Worm (Caenorhabditis elegans) whole organism, L2 larva: ENCODE results near the gene Y67H2A.2.

Source experiments
- C34F6.9 ChIP-seq: fragments of 150-350 bp; optimal IDR thresholded peaks from 2 replicates; lab custom pipeline; 2014; ENCODE audit warnings: missing biosample characterization, missing genetic modification characterization
- F13H6.1 ChIP-seq: sonication (generic microtip); optimal IDR thresholded peaks from 2 replicates; lab custom pipeline; 2016; ENCODE audit warnings: missing genetic modification characterization, missing compliant biosample characterization
- Y55F3AM.14 ChIP-seq: fragments of 200-800 bp; sonication (Bioruptor generic); optimal IDR thresholded peaks from 2 replicates; lab custom pipeline; 2018; ENCODE audit warnings: mild to moderate bottlenecking, missing genetic modification characterization, missing compliant biosample characterization
- aly-2 ChIP-seq: fragments of 150-350 bp; optimal IDR thresholded peaks from 2 replicates; lab custom pipeline; 2014; ENCODE audit warnings: missing biosample characterization, missing genetic modification characterization
- dmd-4 ChIP-seq: sonication (generic microtip); optimal IDR thresholded peaks from 2 replicates; lab custom pipeline; 2017; ENCODE audit warnings: missing biosample characterization, missing genetic modification characterization
- egl-27 ChIP-seq: sonication (generic microtip); optimal IDR thresholded peaks from 3 replicates; lab custom pipeline; 2017; ENCODE audit warnings: missing biosample characterization, missing genetic modification reagents, missing genetic modification characterization
- elt-1 ChIP-seq: fragments of 150-350 bp; optimal IDR thresholded peaks from 2 replicates; lab custom pipeline; 2014; ENCODE audit warnings: missing biosample characterization, missing genetic modification characterization
- fos-1 ChIP-seq: fragments of 150-350 bp; optimal IDR thresholded peaks from 2 replicates; lab custom pipeline; 2014; ENCODE audit warnings: missing biosample characterization, missing genetic modification characterization
- gmeb-1 ChIP-seq: fragments of 150-350 bp; optimal IDR thresholded peaks from 2 replicates; lab custom pipeline; 2014; ENCODE audit warnings: missing biosample characterization, missing genetic modification characterization
- lin-11 ChIP-seq: fragments of 150-350 bp; sonication (generic microtip); optimal IDR thresholded peaks from 2 replicates; lab custom pipeline; 2014; ENCODE audit warnings: missing biosample characterization, missing genetic modification characterization, inconsistent platforms, mixed read lengths
- lin-13 ChIP-seq: fragments of 150-350 bp; optimal IDR thresholded peaks from 2 replicates; lab custom pipeline; 2014; ENCODE audit warnings: missing biosample characterization, missing genetic modification reagents, missing genetic modification characterization
- lin-39 ChIP-seq: fragments of 150-350 bp; optimal IDR thresholded peaks from 2 replicates; lab custom pipeline; 2014; ENCODE audit warnings: missing biosample characterization, missing genetic modification reagents, missing genetic modification characterization
- lsy-2 ChIP-seq, 2 experiments: fragments of 150-350 bp in 1 of 2; sonication (generic microtip) in 1 of 2; optimal IDR thresholded peaks; 2 replicates each; lab custom pipeline; 2014 to 2017; ENCODE audit warnings: missing biosample characterization in 2 of 2, missing genetic modification characterization in 2 of 2
- mab-5 ChIP-seq: fragments of 150-350 bp; optimal IDR thresholded peaks from 2 replicates; lab custom pipeline; 2014; ENCODE audit warnings: missing biosample characterization, missing genetic modification characterization
- mbf-1 ChIP-seq: sonication (generic microtip); optimal IDR thresholded peaks from 2 replicates; lab custom pipeline; 2017; ENCODE audit warnings: missing biosample characterization, missing genetic modification characterization
- mdl-1 ChIP-seq, 2 experiments: fragments of 150-350 bp in 1 of 2; sonication (generic microtip) in 1 of 2; optimal IDR thresholded peaks; 2 replicates each; lab custom pipeline; 2017; ENCODE audit warnings: missing biosample characterization in 2 of 2, missing genetic modification characterization in 2 of 2
- nhr-10 ChIP-seq: sonication (generic microtip); optimal IDR thresholded peaks from 2 replicates; lab custom pipeline; 2017; ENCODE audit warnings: missing biosample characterization, missing genetic modification characterization
- nhr-11 ChIP-seq: fragments of 150-350 bp; optimal IDR thresholded peaks from 2 replicates; lab custom pipeline; 2014; ENCODE audit warnings: missing biosample characterization, missing genetic modification characterization
- nhr-12 ChIP-seq: fragments of 150-350 bp; optimal IDR thresholded peaks from 2 replicates; lab custom pipeline; 2014; ENCODE audit warnings: missing biosample characterization, missing genetic modification characterization
- nhr-129 ChIP-seq: fragments of 150-350 bp; optimal IDR thresholded peaks from 2 replicates; lab custom pipeline; 2014; ENCODE audit warnings: missing biosample characterization, missing genetic modification characterization
- nhr-23 ChIP-seq: fragments of 150-350 bp; optimal IDR thresholded peaks from 2 replicates; lab custom pipeline; 2014; ENCODE audit warnings: missing biosample characterization, missing genetic modification reagents, missing genetic modification characterization
- nhr-237 ChIP-seq: fragments of 150-350 bp; optimal IDR thresholded peaks from 2 replicates; lab custom pipeline; 2014; ENCODE audit warnings: missing biosample characterization, missing genetic modification characterization
- nhr-6 ChIP-seq: fragments of 150-350 bp; optimal IDR thresholded peaks from 2 replicates; lab custom pipeline; 2014; ENCODE audit warnings: missing biosample characterization, missing genetic modification characterization
- sem-4 ChIP-seq: fragments of 150-350 bp; optimal IDR thresholded peaks from 2 replicates; lab custom pipeline; 2014; ENCODE audit warnings: missing biosample characterization, missing genetic modification reagents, missing genetic modification characterization
- sma-3 ChIP-seq: sonication (generic microtip); optimal IDR thresholded peaks from 2 replicates; lab custom pipeline; 2016; ENCODE audit warnings: missing genetic modification reagents, missing genetic modification characterization, missing compliant biosample characterization
- sma-9 ChIP-seq, 2 experiments: fragments of 150-350 bp in 1 of 2; sonication (generic microtip) in 1 of 2; optimal IDR thresholded peaks; 2 replicates each; lab custom pipeline; 2014 to 2016; ENCODE audit warnings: missing genetic modification characterization in 2 of 2, mild to moderate bottlenecking in 1 of 2, missing biosample characterization in 1 of 2, missing compliant biosample characterization in 1 of 2, missing genetic modification reagents in 1 of 2, moderate library complexity in 1 of 2
- unc-55 ChIP-seq: fragments of 150-350 bp; sonication (generic microtip); optimal IDR thresholded peaks from 3 replicates; lab custom pipeline; 2014; ENCODE audit warnings: missing biosample characterization, missing genetic modification reagents, missing genetic modification characterization
- unc-62 ChIP-seq: fragments of 150-350 bp; optimal IDR thresholded peaks from 2 replicates; lab custom pipeline; 2014; ENCODE audit warnings: missing biosample characterization, missing genetic modification reagents, missing genetic modification characterization
- zag-1 ChIP-seq: fragments of 150-350 bp; optimal IDR thresholded peaks from 2 replicates; lab custom pipeline; 2014; ENCODE audit warnings: missing biosample characterization, missing genetic modification characterization
- ztf-11 ChIP-seq: sonication (generic microtip); optimal IDR thresholded peaks from 2 replicates; lab custom pipeline; 2017; ENCODE audit warnings: missing biosample characterization, missing genetic modification characterization
- ztf-4 ChIP-seq: fragments of 150-350 bp; optimal IDR thresholded peaks from 2 replicates; lab custom pipeline; 2014; ENCODE audit warnings: missing biosample characterization, missing genetic modification characterization

Gene Y67H2A.2

DNA sequence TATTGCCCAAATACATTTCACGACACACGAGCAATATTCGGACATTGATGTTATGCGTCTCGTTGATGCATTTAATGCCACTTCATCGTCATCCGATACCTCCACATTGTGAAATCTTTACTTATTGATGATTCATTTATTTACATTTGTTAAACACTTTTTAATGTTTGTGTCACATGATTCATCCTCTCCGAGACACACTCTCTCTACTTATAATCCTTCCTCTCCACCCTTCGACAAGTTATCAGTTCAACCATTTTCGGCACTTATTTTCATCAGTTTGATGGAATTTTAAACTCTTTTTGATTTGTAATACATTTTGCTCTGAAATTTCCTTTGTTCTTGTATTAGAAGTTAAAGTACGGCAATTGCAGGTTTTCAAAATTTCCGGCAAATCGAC, 48.5 kb upstream of the Y67H2A.2 start:
- TF ChIP-seq sma-9 (GFP tag; optimal IDR thresholded peaks at IDR 0.05; lab: Kevin White, UChicago) = peak; percentile 61
- no peak for TF ChIP-seq sma-9 (tag; optimal IDR thresholded peaks at IDR 0.05; lab: Kevin White, UChicago)
- TF ChIP-seq elt-1 (tag; lab: Kevin White, UChicago) = no peak
- TF ChIP-seq F13H6.1 (tag; lab: Kevin White, UChicago) = peak; percentile 9
- no peak for TF ChIP-seq aly-2 (tag; lab: Kevin White, UChicago)
- no peak for TF ChIP-seq sma-3 (GFP tag; lab: Kevin White, UChicago)
- TF ChIP-seq gmeb-1 (tag; lab: Kevin White, UChicago) = peak; percentile 13
- no peak for TF ChIP-seq nhr-6 (tag; lab: Kevin White, UChicago)
- TF ChIP-seq nhr-23 (tag; lab: Kevin White, UChicago) = no peak
- peak; percentile 73 for TF ChIP-seq fos-1 (tag; lab: Kevin White, UChicago)
- peak; percentile 63 for TF ChIP-seq nhr-129 (tag; lab: Kevin White, UChicago)
- no peak for TF ChIP-seq mab-5 (tag; lab: Kevin White, UChicago)

DNA sequence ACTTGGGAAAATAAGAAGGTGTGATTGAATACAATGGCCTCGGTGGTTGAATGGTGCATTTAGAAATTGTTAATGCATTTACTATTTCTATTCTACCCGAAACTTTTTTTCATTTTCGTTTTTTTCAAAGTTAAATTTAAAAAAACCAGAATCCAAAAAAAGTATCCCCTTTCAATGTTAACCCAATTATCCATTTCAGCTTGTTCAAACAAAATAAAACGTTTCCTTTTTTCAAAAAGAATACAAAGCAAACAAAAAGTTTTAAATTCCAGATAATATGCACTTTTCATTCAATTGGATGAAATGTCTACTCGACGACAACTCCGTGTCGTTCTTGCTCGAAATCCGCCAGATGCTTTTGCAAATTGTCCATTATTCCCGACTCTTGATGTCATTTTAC, 44.9 kb upstream of the Y67H2A.2 start, which contains the start of gene W02A2.5:
TSS of gene W02A2.5 (plus strand) at position 301 of the 400 bp plus-strand sequence.
- TF ChIP-seq elt-1 (tag; lab: Kevin White, UChicago) = no peak
- TF ChIP-seq nhr-23 (tag; lab: Kevin White, UChicago) = no peak

DNA sequence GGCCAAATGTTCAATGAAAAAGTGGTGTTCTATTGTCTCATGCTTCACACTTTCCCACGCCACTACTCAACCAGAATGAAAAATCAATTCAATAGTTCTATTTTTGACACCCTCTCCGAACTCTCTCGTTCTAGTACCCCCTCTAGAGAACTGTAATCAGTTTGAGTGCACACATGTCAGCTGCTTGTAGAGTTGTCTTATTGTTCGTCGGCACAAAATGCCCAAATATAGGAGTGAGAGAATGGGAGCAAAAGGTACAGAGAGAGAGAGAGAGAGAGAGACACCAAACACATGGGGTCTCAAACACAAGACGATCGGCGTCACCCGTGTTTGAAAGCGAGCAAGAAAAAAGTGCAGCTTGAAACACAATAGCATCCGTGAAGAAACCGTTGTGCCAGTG, 36.7 kb upstream of the Y67H2A.2 start:
- TF ChIP-seq ztf-4 (tag; lab: Kevin White, UChicago) = no peak
- TF ChIP-seq F13H6.1 (tag; lab: Kevin White, UChicago) = peak; percentile 23
- TF ChIP-seq sma-9 (GFP tag; optimal IDR thresholded peaks at IDR 0.05; lab: Kevin White, UChicago) = peak; percentile 34
- TF ChIP-seq sma-9 (tag; optimal IDR thresholded peaks at IDR 0.05; lab: Kevin White, UChicago) = no peak
- peak; percentile 27 for TF ChIP-seq fos-1 (tag; lab: Kevin White, UChicago)
- peak; percentile 53 for TF ChIP-seq nhr-129 (tag; lab: Kevin White, UChicago)

DNA sequence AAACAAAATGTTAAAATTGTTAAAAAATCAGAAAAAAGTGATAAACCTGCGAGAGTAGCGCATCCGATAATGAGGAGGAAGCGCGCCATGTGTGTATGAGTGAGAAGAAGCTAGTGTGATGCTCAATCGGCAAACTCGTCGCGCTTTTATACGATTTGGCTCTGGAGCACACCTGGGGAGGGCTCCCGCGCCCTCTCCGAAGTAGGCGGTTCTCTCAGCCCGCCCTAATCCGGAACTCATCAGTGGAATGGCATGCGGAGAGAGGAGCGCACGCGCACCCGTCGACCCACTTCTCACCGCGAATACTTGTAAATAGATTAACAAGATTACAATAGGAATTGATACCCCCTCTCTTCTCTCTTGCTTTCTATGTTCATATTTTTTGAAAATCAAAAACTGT, 33.7 kb upstream of the Y67H2A.2 start, which contains the start of gene pqn-74:
TSS of gene pqn-74 (minus strand) at position 122 of the 400 bp plus-strand sequence.
- no peak for TF ChIP-seq sma-9 (GFP tag; optimal IDR thresholded peaks at IDR 0.05; lab: Kevin White, UChicago)
- no peak for TF ChIP-seq sma-9 (tag; optimal IDR thresholded peaks at IDR 0.05; lab: Kevin White, UChicago)
- TF ChIP-seq zag-1 (tag; lab: Kevin White, UChicago) = no peak
- TF ChIP-seq C34F6.9 (tag; lab: Kevin White, UChicago) = no peak
- TF ChIP-seq nhr-11 (tag; lab: Kevin White, UChicago) = no peak
- no peak for TF ChIP-seq nhr-6 (tag; lab: Kevin White, UChicago)
- TF ChIP-seq lin-39 (tag; lab: Kevin White, UChicago) = no peak
- TF ChIP-seq nhr-10 (tag; lab: Kevin White, UChicago) = no peak
- TF ChIP-seq dmd-4 (tag; lab: Kevin White, UChicago) = no peak
- no peak for TF ChIP-seq mbf-1 (tag; lab: Kevin White, UChicago)
- TF ChIP-seq egl-27 (tag; lab: Kevin White, UChicago) = no peak
- no peak for TF ChIP-seq nhr-237 (tag; lab: Kevin White, UChicago)
- TF ChIP-seq fos-1 (tag; lab: Kevin White, UChicago) = no peak
- TF ChIP-seq lin-11 = no peak

DNA sequence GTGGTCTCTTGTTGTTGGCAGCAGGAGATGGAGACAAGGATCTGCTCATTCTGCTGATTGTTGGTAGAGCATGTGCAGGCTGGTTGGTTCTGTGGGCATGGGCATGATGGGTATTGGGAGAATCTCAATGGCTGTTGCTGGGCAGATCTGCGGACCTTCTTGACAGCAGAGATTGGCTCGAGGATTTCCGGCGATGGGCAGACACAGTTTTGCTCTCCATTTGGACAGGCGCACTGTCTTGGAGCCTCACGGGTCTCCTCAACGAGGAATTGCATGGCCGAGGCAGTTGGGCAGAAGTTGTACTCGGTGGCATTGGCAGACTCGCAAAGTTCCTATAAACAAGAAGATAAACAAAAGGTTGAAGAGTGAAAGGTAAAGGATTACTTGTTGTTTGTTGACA, 32.9 kb upstream of the Y67H2A.2 start:
- no peak for TF ChIP-seq fos-1 (tag; lab: Kevin White, UChicago)
- no peak for TF ChIP-seq sma-3 (GFP tag; lab: Kevin White, UChicago)
- TF ChIP-seq C34F6.9 (tag; lab: Kevin White, UChicago) = no peak
- no peak for TF ChIP-seq gmeb-1 (tag; lab: Kevin White, UChicago)
- TF ChIP-seq mab-5 (tag; lab: Kevin White, UChicago) = no peak
- TF ChIP-seq aly-2 (tag; lab: Kevin White, UChicago) = no peak
- TF ChIP-seq lsy-2 (tag; optimal IDR thresholded peaks at IDR 0.05; lab: Kevin White, UChicago) = no peak
- no peak for TF ChIP-seq unc-62 (GFP tag; lab: Kevin White, UChicago)
- TF ChIP-seq Y55F3AM.14 = no peak
- no peak for TF ChIP-seq mdl-1 (tag; optimal IDR thresholded peaks at IDR 0.05; lab: Kevin White, UChicago)
- no peak for TF ChIP-seq nhr-11 (tag; lab: Kevin White, UChicago)
- TF ChIP-seq elt-1 (tag; lab: Kevin White, UChicago) = no peak
- no peak for TF ChIP-seq sem-4 (tag; lab: Kevin White, UChicago)
- no peak for TF ChIP-seq nhr-237 (tag; lab: Kevin White, UChicago)
- TF ChIP-seq unc-55 (GFP tag; lab: Kevin White, UChicago) = no peak
- TF ChIP-seq lin-13 (GFP tag; lab: Kevin White, UChicago) = no peak
- no peak for TF ChIP-seq zag-1 (tag; lab: Kevin White, UChicago)
- TF ChIP-seq ztf-11 = no peak
- no peak for TF ChIP-seq nhr-12 (tag; lab: Kevin White, UChicago)
